Fruit fly (Drosophila melanogaster): ENCODE data around the gene Pfdn4.

The Pfdn4 gene

dm6 chr3L:5360039-5360988, 7.5 kb downstream of the Pfdn4 start, which contains the start of gene Cyt-c1:
Gene Cyt-c1, plus strand, starts transcription at chr3L:5360211.
- TF ChIP-seq CG11617 (GFP tag; optimal IDR thresholded peaks at IDR 0.05) (no peak), Mnt (GFP tag; optimal IDR thresholded peaks at IDR 0.05) (peak; percentile 17), CG12768 (GFP tag; optimal IDR thresholded peaks at IDR 0.05) (no peak), Hr96 (GFP tag; optimal IDR thresholded peaks at IDR 0.05) (no peak), cic (GFP tag; optimal IDR thresholded peaks at IDR 0.05) (no peak), CG33017 (tag; optimal IDR thresholded peaks at IDR 0.05) (peak; percentile 48), bab1 (GFP tag; optimal IDR thresholded peaks at IDR 0.05) (no peak), CG1620 (GFP tag; optimal IDR thresholded peaks at IDR 0.05) (no peak), tj (GFP tag; optimal IDR thresholded peaks at IDR 0.05) (no peak), pad (GFP tag; optimal IDR thresholded peaks at IDR 0.05) (no peak), CG14711 (tag; optimal IDR thresholded peaks at IDR 0.05) (peak; percentile 19)

dm6 chr3L:5359208-5360003, 8.4 kb downstream of the Pfdn4 start, which contains the start of gene Klp64D:
Gene Klp64D, minus strand, starts transcription at chr3L:5359392.
- TF ChIP-seq CG5204 (GFP tag; optimal IDR thresholded peaks at IDR 0.05) (no peak), Crg-1 (GFP tag; optimal IDR thresholded peaks at IDR 0.05) (no peak), CG1620 (GFP tag; optimal IDR thresholded peaks at IDR 0.05) (peak; percentile 10), CG11617 (GFP tag; optimal IDR thresholded peaks at IDR 0.05) (peak; percentile 35), CG7045 (GFP tag; optimal IDR thresholded peaks at IDR 0.05) (peak; percentile 50), cic (GFP tag; optimal IDR thresholded peaks at IDR 0.05) (peak; percentile 4), bab1 (GFP tag; optimal IDR thresholded peaks at IDR 0.05) (peak; percentile 41), CG14711 (tag; optimal IDR thresholded peaks at IDR 0.05) (peak; percentile 46), CG7101 (tag; optimal IDR thresholded peaks at IDR 0.05) (peak; percentile 62), CG12768 (GFP tag; optimal IDR thresholded peaks at IDR 0.05) (peak; percentile 58), pad (GFP tag; optimal IDR thresholded peaks at IDR 0.05) (no peak), Mnt (GFP tag; optimal IDR thresholded peaks at IDR 0.05) (peak; percentile 30), CG33017 (tag; optimal IDR thresholded peaks at IDR 0.05) (peak; percentile 24), kay (GFP tag; ENCODE audit: borderline replicate concordance) (peak; percentile 85), cnc (optimal IDR thresholded peaks at IDR 0.05) (no peak), Hr96 (GFP tag; optimal IDR thresholded peaks at IDR 0.05) (no peak), Clk (GFP tag; optimal IDR thresholded peaks at IDR 0.05) (no peak), ovo (GFP tag; optimal IDR thresholded peaks at IDR 0.05) (no peak), toe (GFP tag; optimal IDR thresholded peaks at IDR 0.05) (no peak), tj (GFP tag; optimal IDR thresholded peaks at IDR 0.05) (peak; percentile 48)

- TF ChIP-seq cic (GFP tag; optimal IDR thresholded peaks at IDR 0.05) (no peak), kay (GFP tag; ENCODE audit: borderline replicate concordance) (peak; percentile 70)
Observed at dm6 chr3L:5356050-5356967, 11.5 kb downstream of the Pfdn4 start.

dm6 chr3L:5355823-5356049, 12.1 kb downstream of the Pfdn4 start, which contains the start of gene lama:
Gene lama, minus strand, starts transcription at chr3L:5355923.
- peak; percentile 32 for TF ChIP-seq cic (GFP tag; optimal IDR thresholded peaks at IDR 0.05)
- TF ChIP-seq ovo (GFP tag; optimal IDR thresholded peaks at IDR 0.05): peak; percentile 62
- no peak for TF ChIP-seq Mnt (GFP tag; optimal IDR thresholded peaks at IDR 0.05)

dm6 chr3L:5355074-5355790, 12.6 kb downstream of the Pfdn4 start, which contains the start of gene CG46456:
Gene CG46456, minus strand, starts transcription at chr3L:5355346.
- TF ChIP-seq CG14711 (tag; optimal IDR thresholded peaks at IDR 0.05): peak; percentile 93
- peak; percentile 51 for TF ChIP-seq toe (GFP tag; optimal IDR thresholded peaks at IDR 0.05)
- peak; percentile 30 for TF ChIP-seq ovo (GFP tag; optimal IDR thresholded peaks at IDR 0.05)
- peak; percentile 94 for TF ChIP-seq CG11617 (GFP tag; optimal IDR thresholded peaks at IDR 0.05)
- TF ChIP-seq CG7101 (tag; optimal IDR thresholded peaks at IDR 0.05): peak; percentile 96
- TF ChIP-seq tj (GFP tag; optimal IDR thresholded peaks at IDR 0.05): peak; percentile 68
- no peak for TF ChIP-seq CG5204 (GFP tag; optimal IDR thresholded peaks at IDR 0.05)
- peak; percentile 54 for TF ChIP-seq cic (GFP tag; optimal IDR thresholded peaks at IDR 0.05)
- TF ChIP-seq Hr96 (GFP tag; optimal IDR thresholded peaks at IDR 0.05): no peak
- peak; percentile 82 for TF ChIP-seq pad (GFP tag; optimal IDR thresholded peaks at IDR 0.05)
- TF ChIP-seq CG7045 (GFP tag; optimal IDR thresholded peaks at IDR 0.05): peak; percentile 91
- TF ChIP-seq cnc (optimal IDR thresholded peaks at IDR 0.05): no peak
- peak; percentile 60 for TF ChIP-seq Mnt (GFP tag; optimal IDR thresholded peaks at IDR 0.05)
- peak; percentile 96 for TF ChIP-seq bab1 (GFP tag; optimal IDR thresholded peaks at IDR 0.05)
- peak; percentile 97 for TF ChIP-seq CG33017 (tag; optimal IDR thresholded peaks at IDR 0.05)
- peak; percentile 43 for TF ChIP-seq CG1620 (GFP tag; optimal IDR thresholded peaks at IDR 0.05)
- TF ChIP-seq kay (GFP tag; ENCODE audit: borderline replicate concordance): peak; percentile 66
- peak; percentile 78 for TF ChIP-seq Clk (GFP tag; optimal IDR thresholded peaks at IDR 0.05)
- peak; percentile 43 for TF ChIP-seq Crg-1 (GFP tag; optimal IDR thresholded peaks at IDR 0.05)
- peak; percentile 93 for TF ChIP-seq CG12768 (GFP tag; optimal IDR thresholded peaks at IDR 0.05)

Measured in whole organism, adult.